Fruit fly (Drosophila melanogaster): ENCODE data around the gene CG11131.

Gene CG11131

dm6 chr3L:22890024-22890423 is 8.5 kb upstream of the CG11131 start:
- no peak for TF ChIP-seq pad (GFP tag; optimal IDR thresholded peaks at IDR 0.05)
- TF ChIP-seq cic (GFP tag; optimal IDR thresholded peaks at IDR 0.05): peak; percentile 27
- no peak for TF ChIP-seq CG33017 (tag; optimal IDR thresholded peaks at IDR 0.05)
- peak; percentile 92 for TF ChIP-seq kay (GFP tag; ENCODE audit: borderline replicate concordance)
- peak; percentile 61 for TF ChIP-seq CG12768 (GFP tag; optimal IDR thresholded peaks at IDR 0.05)

DNA sequence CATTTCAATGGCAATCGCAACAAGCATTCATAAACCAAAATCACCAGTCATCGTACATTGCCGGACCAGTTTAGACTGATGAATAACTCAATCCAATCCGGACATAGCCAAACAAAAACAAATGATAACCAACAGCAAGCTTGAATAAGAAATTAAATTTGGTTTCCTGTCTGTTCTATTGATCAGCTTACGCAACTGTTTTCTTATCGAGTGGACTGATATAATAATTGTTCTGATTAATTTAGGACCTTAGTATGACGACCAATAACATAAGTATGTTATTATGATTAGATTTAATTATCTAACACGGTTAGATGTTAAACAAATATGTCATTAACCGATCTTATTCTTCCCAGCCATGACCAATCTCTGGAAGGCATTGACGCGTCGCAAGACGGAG is 7.5 kb upstream of the CG11131 start:
- TF ChIP-seq cic (GFP tag; optimal IDR thresholded peaks at IDR 0.05) (no peak), kay (GFP tag; ENCODE audit: borderline replicate concordance) (peak; percentile 1)

- TF ChIP-seq bab1 (GFP tag; optimal IDR thresholded peaks at IDR 0.05) (peak; percentile 11), ovo (GFP tag; optimal IDR thresholded peaks at IDR 0.05) (no peak)
Measured at dm6 chr3L:22894689-22895283, 3.8 kb upstream of the CG11131 start.

- TF ChIP-seq CG11617 (GFP tag; optimal IDR thresholded peaks at IDR 0.05): no peak
- TF ChIP-seq CG1620 (GFP tag; optimal IDR thresholded peaks at IDR 0.05): no peak
- no peak for TF ChIP-seq Hr96 (GFP tag; optimal IDR thresholded peaks at IDR 0.05)
- TF ChIP-seq CG7101 (tag; optimal IDR thresholded peaks at IDR 0.05): no peak
- no peak for TF ChIP-seq tj (GFP tag; optimal IDR thresholded peaks at IDR 0.05)
- TF ChIP-seq CG5204 (GFP tag; optimal IDR thresholded peaks at IDR 0.05): no peak
- TF ChIP-seq CG7045 (GFP tag; optimal IDR thresholded peaks at IDR 0.05): no peak
- TF ChIP-seq toe (GFP tag; optimal IDR thresholded peaks at IDR 0.05): no peak
- no peak for TF ChIP-seq Crg-1 (GFP tag; optimal IDR thresholded peaks at IDR 0.05)
- no peak for TF ChIP-seq cnc (optimal IDR thresholded peaks at IDR 0.05)
- no peak for TF ChIP-seq CG12768 (GFP tag; optimal IDR thresholded peaks at IDR 0.05)
Measured at dm6 chr3L:22901612-22902011, 3.1 kb downstream of the CG11131 start, which contains the start of gene BoYb. TSS of gene BoYb (plus strand) at chr3L:22901912.

DNA sequence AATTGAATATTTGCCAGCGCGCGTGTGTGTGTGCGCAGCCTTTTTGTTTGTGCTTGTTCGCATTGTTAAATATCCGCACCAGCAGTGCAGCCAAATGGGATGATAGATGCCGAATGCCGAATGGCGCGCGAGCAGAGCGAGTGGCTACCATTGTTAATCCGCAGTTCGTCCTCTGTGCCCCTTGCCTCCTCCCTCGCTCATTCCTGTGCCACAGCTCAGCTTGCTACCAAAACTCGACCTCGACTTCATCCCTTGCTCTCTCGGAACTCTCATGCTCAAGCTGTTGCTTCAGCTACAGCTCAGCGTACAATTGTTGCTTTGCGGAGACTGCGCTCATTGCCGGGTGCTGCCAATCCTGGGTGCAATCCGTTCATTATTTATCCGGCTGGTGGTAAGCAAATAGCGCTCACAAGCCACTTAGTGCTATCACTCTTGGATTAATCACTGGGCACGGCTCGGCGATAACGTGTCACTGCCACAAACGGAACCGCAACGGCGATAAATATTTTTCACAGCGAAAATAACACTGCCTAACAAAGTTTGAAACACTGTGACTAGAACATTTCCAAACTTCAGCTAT is 10.9 kb downstream of the CG11131 start:
- TF ChIP-seq kay (GFP tag; ENCODE audit: borderline replicate concordance) (no peak), Clk (GFP tag; optimal IDR thresholded peaks at IDR 0.05) (no peak), CG33017 (tag; optimal IDR thresholded peaks at IDR 0.05) (no peak), CG14711 (tag; optimal IDR thresholded peaks at IDR 0.05) (no peak), CG12768 (GFP tag; optimal IDR thresholded peaks at IDR 0.05) (peak; percentile 91)

DNA sequence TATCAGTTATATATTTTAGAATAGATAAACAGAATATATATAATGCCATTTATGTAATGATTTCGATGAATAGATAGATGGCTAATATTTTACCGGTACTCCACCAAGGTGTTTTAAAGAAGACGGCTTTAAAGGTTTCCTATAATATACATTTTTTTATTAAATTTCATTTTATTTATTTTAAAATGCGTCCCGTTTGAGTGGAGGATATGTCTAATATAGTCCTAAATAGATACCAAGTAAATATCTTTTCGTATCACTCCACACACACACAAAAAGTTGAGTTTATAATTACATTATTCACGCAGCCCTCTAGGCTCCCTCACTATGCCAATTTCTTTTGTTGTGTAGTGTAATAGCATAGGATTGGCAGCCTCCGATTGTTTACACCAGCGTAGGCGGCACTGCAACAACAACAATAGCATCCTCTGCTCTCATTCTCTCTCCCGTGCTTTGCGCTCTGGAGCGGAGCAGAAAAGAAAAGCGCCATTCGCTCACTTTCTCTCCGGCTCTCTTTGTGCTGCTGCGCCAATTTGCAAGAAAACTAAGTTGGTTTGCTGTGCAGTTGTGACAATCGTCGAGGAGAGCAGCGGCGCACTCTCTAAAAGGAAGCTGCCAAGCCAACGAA is 11.5 kb downstream of the CG11131 start, which contains the start of gene CG12768:
Gene CG12768, plus strand, starts transcription at position 578 of the 628 bp plus-strand sequence.
- TF ChIP-seq CG7045 (GFP tag; optimal IDR thresholded peaks at IDR 0.05) (no peak), pad (GFP tag; optimal IDR thresholded peaks at IDR 0.05) (no peak), tj (GFP tag; optimal IDR thresholded peaks at IDR 0.05) (no peak), CG1620 (GFP tag; optimal IDR thresholded peaks at IDR 0.05) (no peak), cic (GFP tag; optimal IDR thresholded peaks at IDR 0.05) (no peak), CG7101 (tag; optimal IDR thresholded peaks at IDR 0.05) (no peak), kay (GFP tag; ENCODE audit: borderline replicate concordance) (no peak), CG11617 (GFP tag; optimal IDR thresholded peaks at IDR 0.05) (no peak), Clk (GFP tag; optimal IDR thresholded peaks at IDR 0.05) (no peak), cnc (optimal IDR thresholded peaks at IDR 0.05) (no peak), CG14711 (tag; optimal IDR thresholded peaks at IDR 0.05) (no peak), Mnt (GFP tag; optimal IDR thresholded peaks at IDR 0.05) (no peak), Crg-1 (GFP tag; optimal IDR thresholded peaks at IDR 0.05) (no peak), toe (GFP tag; optimal IDR thresholded peaks at IDR 0.05) (no peak), Hr96 (GFP tag; optimal IDR thresholded peaks at IDR 0.05) (no peak), bab1 (GFP tag; optimal IDR thresholded peaks at IDR 0.05) (no peak), CG33017 (tag; optimal IDR thresholded peaks at IDR 0.05) (no peak), CG12768 (GFP tag; optimal IDR thresholded peaks at IDR 0.05) (no peak), ovo (GFP tag; optimal IDR thresholded peaks at IDR 0.05) (no peak)

DNA sequence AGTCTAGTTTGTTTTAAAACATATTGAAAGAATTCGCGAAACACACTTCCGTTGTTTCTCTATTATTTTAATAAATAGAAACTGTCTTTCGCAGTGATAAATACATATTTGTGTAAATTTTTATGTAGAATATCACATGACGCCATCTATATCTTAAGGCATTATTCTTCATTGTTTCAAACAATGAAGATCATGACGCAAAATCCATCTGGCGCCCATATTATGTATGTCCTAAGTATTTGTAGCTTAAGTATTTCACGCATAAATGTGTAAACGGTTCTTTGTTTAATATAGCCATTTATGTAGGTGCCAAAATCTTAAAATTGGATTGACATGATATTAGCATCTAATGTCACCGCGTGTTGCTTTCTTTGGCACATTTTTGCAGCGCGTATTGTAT is 41.7 kb downstream of the CG11131 start:
- TF ChIP-seq tj (GFP tag; optimal IDR thresholded peaks at IDR 0.05) (no peak), toe (GFP tag; optimal IDR thresholded peaks at IDR 0.05) (no peak)

- TF ChIP-seq cic (GFP tag; optimal IDR thresholded peaks at IDR 0.05) (no peak), CG12768 (GFP tag; optimal IDR thresholded peaks at IDR 0.05) (peak; percentile 11), CG33017 (tag; optimal IDR thresholded peaks at IDR 0.05) (no peak)
Measured at dm6 chr3L:22943484-22943883, 44.9 kb downstream of the CG11131 start.
